Fruit fly (Drosophila melanogaster) whole organism, embryonic: ENCODE measurements around the gene CG11695.

Experiments used
- ATbp ChIP-seq: fragments of 200-800 bp; sonication (Bioruptor generic); optimal IDR thresholded peaks from 2 replicates; lab custom pipeline; 2017; ENCODE audit warnings: missing biosample characterization, mild to moderate bottlenecking, missing genetic modification characterization, missing genetic modification reagents
- Adf1 ChIP-seq: fragments of 200-800 bp; sonication (Bioruptor generic); IDR thresholded peaks from 2 replicates; pipeline ENCODE4 v1.3.6; 2022; ENCODE audit warnings: missing biosample characterization, missing genetic modification characterization
- Atf3 ChIP-seq: fragments of 200-800 bp; sonication (Bioruptor generic); optimal IDR thresholded peaks from 3 replicates; lab custom pipeline; 2016; ENCODE audit warnings: missing biosample characterization, missing genetic modification characterization
- CG10147 ChIP-seq: fragments of 200-800 bp; sonication (Bioruptor generic); optimal IDR thresholded peaks from 2 replicates; lab custom pipeline; 2019; ENCODE audit warnings: missing biosample characterization, mild to moderate bottlenecking, missing genetic modification characterization, moderate library complexity
- CG11085 ChIP-seq: fragments of 200-800 bp; sonication (Bioruptor generic); IDR thresholded peaks from 2 replicates; pipeline ENCODE4 v1.3.6; 2022; ENCODE audit warnings: missing biosample characterization, missing genetic modification characterization
- CG11695 ChIP-seq: fragments of 200-800 bp; sonication (Bioruptor generic); IDR thresholded peaks from 3 replicates; pipeline ENCODE4 v1.3.6; 2022; ENCODE audit warnings: missing biosample characterization, missing genetic modification characterization
- CG12769 ChIP-seq: fragments of 200-800 bp; sonication (Bioruptor generic); optimal IDR thresholded peaks from 2 replicates; lab custom pipeline; 2019; ENCODE audit warnings: missing biosample characterization, mild to moderate bottlenecking, missing genetic modification characterization, moderate library complexity
- CG13894 ChIP-seq: fragments of 200-800 bp; sonication (Bioruptor generic); optimal IDR thresholded peaks from 3 replicates; lab custom pipeline; 2018; ENCODE audit warnings: missing biosample characterization, mild to moderate bottlenecking, missing genetic modification characterization, moderate library complexity
- CG16815 ChIP-seq: fragments of 200-800 bp; sonication (Bioruptor generic); optimal IDR thresholded peaks from 3 replicates; lab custom pipeline; 2017; ENCODE audit warnings: missing biosample characterization, mild to moderate bottlenecking, missing genetic modification characterization
- CG2875 ChIP-seq: fragments of 200-800 bp; sonication (Bioruptor generic); optimal IDR thresholded peaks from 2 replicates; lab custom pipeline; 2017; ENCODE audit warnings: missing biosample characterization, mild to moderate bottlenecking, missing genetic modification characterization, missing genetic modification reagents
- CG2889 ChIP-seq: fragments of 200-800 bp; sonication (Bioruptor generic); IDR thresholded peaks from 3 replicates; pipeline ENCODE4 v1.3.6; 2022; ENCODE audit warnings: missing biosample characterization, missing genetic modification characterization
- CG3065 ChIP-seq: fragments of 200-800 bp; sonication (Bioruptor generic); optimal IDR thresholded peaks from 2 replicates; lab custom pipeline; 2016; ENCODE audit warnings: missing biosample characterization, missing genetic modification characterization
- CG31224 ChIP-seq: fragments of 200-800 bp; sonication (Bioruptor generic); IDR thresholded peaks from 2 replicates; pipeline ENCODE4 v1.3.6; 2022; ENCODE audit warnings: missing biosample characterization, missing genetic modification characterization
- CG31365 ChIP-seq: fragments of 200-800 bp; sonication (Bioruptor generic); optimal IDR thresholded peaks from 2 replicates; lab custom pipeline; 2018; ENCODE audit warnings: missing biosample characterization, mild to moderate bottlenecking, missing genetic modification characterization
- CG32772 ChIP-seq: fragments of 200-800 bp; sonication (Bioruptor generic); IDR thresholded peaks from 2 replicates; pipeline ENCODE4 v1.3.6; 2022; ENCODE audit warnings: missing biosample characterization, missing genetic modification characterization
- CG3407 ChIP-seq: fragments of 200-800 bp; sonication (Bioruptor generic); optimal IDR thresholded peaks from 2 replicates; lab custom pipeline; 2018; ENCODE audit warnings: missing biosample characterization, mild to moderate bottlenecking, missing genetic modification characterization
- CG34422 ChIP-seq: fragments of 200-800 bp; sonication (Bioruptor generic); IDR thresholded peaks from 3 replicates; pipeline ENCODE4 v1.3.6; 2022; ENCODE audit warnings: missing biosample characterization, missing genetic modification characterization
- CG6254 ChIP-seq: fragments of 200-800 bp; sonication (Bioruptor generic); optimal IDR thresholded peaks from 3 replicates; lab custom pipeline; 2017; ENCODE audit warnings: mild to moderate bottlenecking, missing biosample characterization, missing genetic modification reagents, missing genetic modification characterization
- CG7987 ChIP-seq: fragments of 200-800 bp; sonication (Bioruptor generic); optimal IDR thresholded peaks from 2 replicates; lab custom pipeline; 2018; ENCODE audit warnings: missing biosample characterization, mild to moderate bottlenecking, missing genetic modification characterization, moderate library complexity
- CG8359 ChIP-seq: fragments of 200-800 bp; sonication (Bioruptor generic); optimal IDR thresholded peaks from 2 replicates; lab custom pipeline; 2017; ENCODE audit warnings: missing biosample characterization, mild to moderate bottlenecking, missing genetic modification characterization, borderline replicate concordance
- CHES-1-like ChIP-seq: fragments of 200-800 bp; sonication (Bioruptor generic); optimal IDR thresholded peaks from 2 replicates; lab custom pipeline; 2016; ENCODE audit warnings: missing biosample characterization, missing genetic modification characterization
- Chrac-16 ChIP-seq: fragments of 200-800 bp; sonication (Bioruptor generic); optimal IDR thresholded peaks from 3 replicates; lab custom pipeline; 2016; ENCODE audit warnings: missing biosample characterization, missing genetic modification characterization
- Drgx ChIP-seq: fragments of 200-800 bp; sonication (Bioruptor generic); IDR thresholded peaks from 2 replicates; pipeline ENCODE4 v1.3.6; 2022; ENCODE audit warnings: missing biosample characterization, missing genetic modification characterization
- Hey ChIP-seq: fragments of 200-800 bp; sonication (Bioruptor generic); optimal IDR thresholded peaks from 3 replicates; lab custom pipeline; 2018; ENCODE audit warnings: missing biosample characterization, mild to moderate bottlenecking, missing genetic modification characterization
- Jarid2 ChIP-seq: fragments of 200-800 bp; sonication (Bioruptor generic); optimal IDR thresholded peaks from 3 replicates; lab custom pipeline; 2017; ENCODE audit warnings: mild to moderate bottlenecking, missing biosample characterization, missing genetic modification reagents, missing genetic modification characterization
- Med ChIP-seq: fragments of 200-800 bp; sonication (Bioruptor generic); peaks from one replicate; lab custom pipeline; 2016; ENCODE audit warnings: missing biosample characterization, missing genetic modification characterization, mild to moderate bottlenecking, inconsistent platforms, moderate library complexity
- Pdp1 ChIP-seq, 2 experiments: fragments of 200-800 bp; sonication (Bioruptor generic); optimal IDR thresholded peaks; 3 replicates each; lab custom pipeline; 2016; ENCODE audit warnings: missing biosample characterization in 2 of 2, missing genetic modification characterization in 2 of 2, mild to moderate bottlenecking in 1 of 2, moderate library complexity in 1 of 2
- Taf1 ChIP-seq: fragments of 200-800 bp; sonication (Bioruptor generic); IDR thresholded peaks from 2 replicates; pipeline ENCODE4 v1.3.6; 2022; ENCODE audit warnings: missing biosample characterization, missing genetic modification characterization
- YL-1 ChIP-seq: fragments of 200-800 bp; sonication (Bioruptor generic); optimal IDR thresholded peaks from 3 replicates; lab custom pipeline; 2017; ENCODE audit warnings: missing biosample characterization, mild to moderate bottlenecking, missing genetic modification characterization
- ara ChIP-seq: fragments of 200-800 bp; sonication (Bioruptor generic); IDR thresholded peaks from 2 replicates; pipeline ENCODE4 v1.3.6; 2022; ENCODE audit warnings: missing biosample characterization, missing genetic modification characterization
- bcd ChIP-seq: fragments of 200-800 bp; sonication (Bioruptor generic); optimal IDR thresholded peaks from 2 replicates; lab custom pipeline; 2017; ENCODE audit warnings: missing biosample characterization, mild to moderate bottlenecking, missing genetic modification characterization
- bsh ChIP-seq, 2 experiments: fragments of 200-800 bp; sonication (Bioruptor generic); optimal IDR thresholded peaks; 2 replicates each; lab custom pipeline; 2017 to 2018; ENCODE audit warnings: mild to moderate bottlenecking in 2 of 2, missing biosample characterization in 2 of 2, missing genetic modification characterization in 2 of 2, moderate library complexity in 1 of 2
- crol ChIP-seq: fragments of 200-800 bp; sonication (Bioruptor generic); IDR thresholded peaks from 2 replicates; pipeline ENCODE4 v1.3.6; 2022; ENCODE audit warnings: missing biosample characterization, missing genetic modification characterization
- cwo ChIP-seq: fragments of 200-800 bp; sonication (Bioruptor generic); optimal IDR thresholded peaks from 3 replicates; lab custom pipeline; 2017; ENCODE audit warnings: missing biosample characterization, missing genetic modification characterization, mild to moderate bottlenecking, moderate library complexity, missing genetic modification reagents
- dysf ChIP-seq: fragments of 200-800 bp; sonication (Bioruptor generic); IDR thresholded peaks from 3 replicates; pipeline ENCODE4 v1.3.6; 2022; ENCODE audit warnings: missing biosample characterization, missing genetic modification characterization
- gem ChIP-seq: fragments of 200-800 bp; sonication (Bioruptor generic); optimal IDR thresholded peaks from 2 replicates; lab custom pipeline; 2019; ENCODE audit warnings: missing biosample characterization, mild to moderate bottlenecking, missing genetic modification characterization, moderate library complexity
- hkb ChIP-seq, 2 experiments: fragments of 200-800 bp in 1 of 2; fragments of >200 bp in 1 of 2; sonication (Bioruptor generic) in 1 of 2; IDR thresholded peaks in 1 of 2; optimal IDR thresholded peaks in 1 of 2; 2 replicates each; pipeline versions ENCODE4 v1.3.6 to Lab custom; 2017 to 2022; ENCODE audit warnings: missing biosample characterization in 1 of 2, missing genetic modification characterization in 1 of 2
- hth ChIP-seq: fragments of >200 bp; optimal IDR thresholded peaks from 2 replicates; lab custom pipeline; 2017; ENCODE audit warnings: inconsistent platforms
- ind ChIP-seq: fragments of 200-800 bp; sonication (Bioruptor generic); optimal IDR thresholded peaks from 3 replicates; lab custom pipeline; 2016; ENCODE audit warnings: missing biosample characterization, missing genetic modification characterization
- nerfin-2 ChIP-seq: fragments of 200-800 bp; sonication (Bioruptor generic); IDR thresholded peaks from 2 replicates; pipeline ENCODE4 v1.3.6; 2022; ENCODE audit warnings: missing biosample characterization, missing genetic modification characterization; ENCODE audit not compliant: partially characterized antibody
- odd ChIP-seq: fragments of 200-800 bp; sonication (Bioruptor generic); optimal IDR thresholded peaks from 2 replicates; lab custom pipeline; 2017; ENCODE audit warnings: missing biosample characterization, mild to moderate bottlenecking, missing genetic modification characterization
- shn ChIP-seq: fragments of 200-800 bp; sonication (Bioruptor generic); optimal IDR thresholded peaks from 3 replicates; lab custom pipeline; 2016; ENCODE audit warnings: missing biosample characterization, missing genetic modification characterization
- ttk ChIP-seq: fragments of 200-800 bp; sonication (Bioruptor generic); IDR thresholded peaks from 2 replicates; pipeline ENCODE4 v2.1.2; 2022; ENCODE audit warnings: missing biosample characterization, missing genetic modification characterization
- tx ChIP-seq: fragments of 200-800 bp; sonication (Bioruptor generic); optimal IDR thresholded peaks from 2 replicates; lab custom pipeline; 2016; ENCODE audit warnings: missing biosample characterization, missing genetic modification characterization
- vfl ChIP-seq: fragments of 200-800 bp; sonication (Bioruptor generic); optimal IDR thresholded peaks from 2 replicates; lab custom pipeline; 2016; ENCODE audit warnings: missing biosample characterization, missing genetic modification characterization
- vvl ChIP-seq: fragments of 200-800 bp; sonication (Bioruptor generic); IDR thresholded peaks from 2 replicates; pipeline ENCODE4 v1.3.6; 2022; ENCODE audit warnings: missing biosample characterization, missing genetic modification characterization

Gene CG11695

DNA sequence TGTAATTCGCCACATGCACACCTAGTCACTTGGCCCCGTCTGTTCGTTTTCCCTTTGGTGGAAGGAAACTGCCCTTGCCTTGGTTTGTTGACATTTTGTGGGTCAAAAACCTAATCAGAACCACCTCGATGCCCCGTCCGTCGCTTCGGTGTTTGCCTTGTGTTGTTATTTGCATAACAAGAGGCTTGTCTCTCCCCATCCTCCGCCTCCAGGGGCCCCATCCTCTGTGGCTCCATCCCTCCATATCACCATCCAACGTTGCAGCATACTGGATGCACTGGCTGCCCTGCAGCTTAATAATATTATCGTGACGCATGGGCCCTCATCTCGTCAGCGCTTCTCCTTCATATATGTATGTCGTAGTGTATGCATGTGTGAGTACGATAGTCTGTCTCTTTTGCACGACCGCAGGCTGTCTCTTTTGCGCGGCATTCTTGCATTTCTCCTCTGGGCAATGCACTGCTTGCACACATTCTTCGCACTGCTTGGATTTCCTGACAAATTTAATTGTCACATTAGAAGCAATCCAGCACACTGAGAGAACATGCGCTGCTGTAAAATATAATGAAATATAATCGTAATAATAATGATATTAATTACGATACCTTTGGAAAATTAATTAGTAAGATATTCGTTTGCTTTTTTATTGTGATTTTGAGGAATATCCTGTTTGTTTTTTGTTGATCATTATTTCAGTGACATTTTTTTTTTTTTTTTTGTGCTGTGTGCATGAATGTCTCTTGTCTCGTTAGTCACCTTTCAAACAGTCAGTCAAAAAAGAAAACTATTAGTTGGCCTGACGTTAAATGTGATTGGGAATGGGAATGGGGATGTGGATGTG is 32.4 kb upstream of the CG11695 start (continued):
- TF ChIP-seq ara (GFP tag; lab: Robert Waterston, UW) (0 out of 2 replicates have a peak, but pooled peaks have one; percentile 24), CG12769 (tag; lab: Kevin White, UChicago) (no peak), CHES-1-like (GFP tag; lab: Kevin White, UChicago) (no peak), bsh (GFP tag; optimal IDR thresholded peaks at IDR 0.05; lab: Kevin White, UChicago) (peak in 1 of 2 experiments; percentile 50), Chrac-16 (GFP tag; lab: Kevin White, UChicago) (peak; percentile 6), CG32772 (0 out of 2 replicates have a peak, but pooled peaks have one; percentile 8), CG31365 (tag; lab: Kevin White, UChicago) (peak; percentile 93), ind (GFP tag; lab: Kevin White, UChicago) (no peak), nerfin-2 (no peak)

DNA sequence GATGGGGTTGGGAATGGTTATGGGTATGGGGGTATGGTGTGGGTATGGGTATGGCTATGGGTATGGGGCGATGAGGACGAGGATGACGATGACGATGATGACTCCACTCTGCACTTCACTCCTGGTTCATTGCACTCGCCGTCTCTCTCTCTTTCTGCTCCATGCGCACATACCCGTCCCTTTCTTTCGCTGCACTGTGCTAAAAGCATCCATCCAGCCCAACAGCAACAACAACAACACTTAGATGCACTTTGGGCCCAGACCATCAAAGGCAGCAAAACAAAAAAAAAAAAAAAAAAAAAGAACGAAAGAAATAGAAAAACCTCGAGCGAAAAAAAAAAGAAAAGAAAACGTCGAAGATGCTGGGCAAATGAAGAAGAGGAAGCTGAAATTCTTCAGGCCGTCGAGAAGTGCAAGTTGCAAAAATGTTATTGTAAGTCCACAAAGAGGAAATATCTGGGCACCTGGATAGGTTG is 31.7 kb upstream of the CG11695 start:
- TF ChIP-seq bsh (GFP tag; optimal IDR thresholded peaks at IDR 0.05; lab: Kevin White, UChicago) (peak in 1 of 2 experiments; percentile 56), tx (GFP tag; lab: Kevin White, UChicago) (no peak), ttk (no peak), vvl (no peak), Pdp1 (GFP tag; optimal IDR thresholded peaks at IDR 0.05; lab: Kevin White, UChicago) (no peak), CHES-1-like (GFP tag; lab: Kevin White, UChicago) (no peak), CG16815 (no peak), Drgx (GFP tag; lab: Robert Waterston, UW) (peak; percentile 7; the same call in 1 of the 2 replicates), odd (GFP tag; lab: Kevin White, UChicago) (no peak), CG31224 (no peak), Adf1 (GFP tag; lab: Robert Waterston, UW) (no peak), YL-1 (GFP tag; lab: Kevin White, UChicago) (no peak), CG2889 (no peak), Taf1 (GFP tag; lab: Robert Waterston, UW) (no peak), hkb (optimal IDR thresholded peaks at IDR 0.05; lab: Kevin White, UChicago) (no peak), hkb (GFP tag; IDR thresholded peaks at IDR 0.05; lab: Robert Waterston, UW) (no peak)

DNA sequence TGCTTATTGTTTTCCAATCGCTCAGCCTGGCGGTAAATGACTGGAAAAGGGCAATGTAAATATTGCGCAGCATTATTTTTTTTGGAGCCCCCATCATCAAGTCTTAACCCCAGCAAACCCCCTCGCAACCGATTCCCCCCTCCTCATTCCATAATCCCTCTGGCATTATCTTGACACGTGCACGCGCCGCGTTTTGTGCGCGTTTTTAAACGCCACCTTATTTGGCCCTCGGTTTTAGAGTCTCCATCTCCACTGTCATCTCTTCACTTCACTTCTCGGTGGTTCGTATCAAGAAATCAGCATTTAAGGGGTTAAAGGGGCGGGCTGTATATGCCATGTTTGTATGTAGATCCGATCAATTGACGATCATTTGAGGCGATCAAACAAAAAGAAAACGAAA is 29.7 kb upstream of the CG11695 start:
- TF ChIP-seq gem (no peak), crol (GFP tag; lab: Robert Waterston, UW) (peak; percentile 52), CG3065 (GFP tag; lab: Kevin White, UChicago) (no peak), CG6254 (GFP tag; lab: Kevin White, UChicago) (no peak), shn (GFP tag; lab: Kevin White, UChicago) (no peak), dysf (GFP tag; lab: Robert Waterston, UW) (no peak), Hey (tag; lab: Kevin White, UChicago) (peak; percentile 23), hth (lab: Kevin White, UChicago) (no peak), vfl (GFP tag; lab: Kevin White, UChicago) (no peak), CG34422 (GFP tag; lab: Robert Waterston, UW) (no peak), Atf3 (GFP tag; lab: Kevin White, UChicago) (no peak), CG11085 (no peak), cwo (GFP tag; lab: Kevin White, UChicago) (peak; percentile 69), bcd (GFP tag; lab: Kevin White, UChicago) (no peak), CG3407 (GFP tag; lab: Kevin White, UChicago) (no peak), CG11695 (GFP tag; lab: Robert Waterston, UW) (no peak), CG2875 (GFP tag; lab: Kevin White, UChicago) (no peak), ATbp (no peak), CG7987 (GFP tag; lab: Kevin White, UChicago) (no peak), CG13894 (tag; lab: Kevin White, UChicago) (peak; percentile 74), CG10147 (GFP tag; lab: Kevin White, UChicago) (no peak), Med (GFP tag; lab: Kevin White, UChicago) (peak; percentile 38), Jarid2 (GFP tag; lab: Kevin White, UChicago) (no peak), CG8359 (GFP tag; lab: Kevin White, UChicago) (peak; percentile 97), vvl (0 out of 2 replicates have a peak, but pooled peaks have one; percentile 15)
